Fruit fly (Drosophila melanogaster) whole organism, prepupa: ENCODE results near the gene x16.

Experiments
- CG32006 ChIP-seq: fragments of 200-800 bp; sonication (Bioruptor generic); optimal IDR thresholded peaks from 3 replicates; lab custom pipeline; 2017; ENCODE audit warnings: missing biosample characterization, mild to moderate bottlenecking, missing genetic modification characterization
- Eip93F ChIP-seq: fragments of 200-800 bp; sonication (Bioruptor generic); optimal IDR thresholded peaks from 2 replicates; lab custom pipeline; 2016; ENCODE audit warnings: missing biosample characterization, mild to moderate bottlenecking, missing genetic modification characterization

DNA sequence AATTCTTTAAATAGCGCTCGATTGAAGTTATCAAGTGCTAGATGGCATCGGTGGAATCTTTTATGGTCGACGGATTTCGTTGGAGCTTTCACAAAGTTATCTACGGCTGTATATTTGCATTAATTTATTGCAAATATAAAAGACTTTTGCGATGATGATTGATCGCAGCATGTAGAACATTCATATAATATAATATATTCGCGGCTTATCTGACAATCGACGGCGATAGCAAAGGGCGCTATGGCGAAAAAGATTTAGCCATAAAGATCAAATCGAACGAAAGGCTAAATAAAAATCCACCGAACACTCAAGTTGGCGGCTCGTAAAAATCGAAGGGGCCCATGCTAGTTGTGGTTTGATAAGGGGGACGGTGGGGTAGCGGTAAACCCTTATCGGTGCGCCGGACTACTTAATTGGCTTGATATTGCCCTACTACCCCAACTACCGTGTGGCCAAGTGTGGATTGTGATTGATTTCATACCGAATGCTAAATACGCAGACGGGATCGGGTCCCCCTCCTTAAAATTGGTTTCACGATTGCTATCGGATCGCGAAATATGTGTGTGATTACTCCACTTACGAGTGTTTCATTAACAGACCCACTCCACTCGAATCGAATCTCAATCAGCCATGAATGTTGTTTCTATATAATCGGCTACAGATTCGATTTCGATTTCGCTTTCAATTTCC lies 51.7 kb downstream of the x16 start:
- TF ChIP-seq Eip93F (GFP tag; lab: Kevin White, UChicago) (no peak), CG32006 (GFP tag; lab: Kevin White, UChicago) (no peak)
